Worm (Caenorhabditis elegans) whole organism, late embryonic: ENCODE measurements around the gene cex-1.

Source experiments
- C08G9.2 ChIP-seq: sonication (generic microtip); optimal IDR thresholded peaks from 2 replicates; lab custom pipeline; 2016; ENCODE audit warnings: mild to moderate bottlenecking, missing genetic modification characterization, moderate library complexity, missing compliant biosample characterization
- C38D4.7 ChIP-seq: fragments of 200-800 bp; sonication (Bioruptor generic); optimal IDR thresholded peaks from 2 replicates; lab custom pipeline; 2018; ENCODE audit warnings: mild to moderate bottlenecking, missing genetic modification characterization, moderate library complexity, missing compliant biosample characterization
- F13H6.1 ChIP-seq: sonication (generic microtip); optimal IDR thresholded peaks from 2 replicates; lab custom pipeline; 2016; ENCODE audit warnings: missing genetic modification characterization, missing compliant biosample characterization
- K02D7.2 ChIP-seq: sonication (generic microtip); optimal IDR thresholded peaks from 2 replicates; lab custom pipeline; 2017; ENCODE audit warnings: mild to moderate bottlenecking, missing genetic modification characterization, missing compliant biosample characterization
- K09A11.1 ChIP-seq: sonication (generic microtip); optimal IDR thresholded peaks from 2 replicates; lab custom pipeline; 2017; ENCODE audit warnings: antibody characterized with exemption, mild to moderate bottlenecking, missing genetic modification characterization, missing compliant biosample characterization; ENCODE audit not compliant: insufficient read depth
- ceh-18 ChIP-seq: sonication (generic microtip); optimal IDR thresholded peaks from 2 replicates; lab custom pipeline; 2016; ENCODE audit warnings: missing genetic modification characterization, missing compliant biosample characterization
- ceh-24 ChIP-seq: sonication (generic microtip); optimal IDR thresholded peaks from 2 replicates; lab custom pipeline; 2016; ENCODE audit warnings: mild to moderate bottlenecking, missing genetic modification characterization, missing compliant biosample characterization
- ceh-34 ChIP-seq: sonication (generic microtip); optimal IDR thresholded peaks from 2 replicates; lab custom pipeline; 2016; ENCODE audit warnings: mild to moderate bottlenecking, missing genetic modification characterization, missing compliant biosample characterization
- ceh-6 ChIP-seq: fragments of 200-800 bp; sonication (Bioruptor generic); optimal IDR thresholded peaks from 2 replicates; lab custom pipeline; 2018; ENCODE audit warnings: mild to moderate bottlenecking, missing genetic modification characterization, missing compliant biosample characterization
- ceh-9 ChIP-seq: sonication (generic microtip); optimal IDR thresholded peaks from 2 replicates; lab custom pipeline; 2016; ENCODE audit warnings: mild to moderate bottlenecking, missing genetic modification characterization, inconsistent platforms, missing compliant biosample characterization
- dve-1 ChIP-seq: sonication (generic microtip); optimal IDR thresholded peaks from 2 replicates; lab custom pipeline; 2017; ENCODE audit warnings: antibody characterized with exemption, mild to moderate bottlenecking, missing genetic modification characterization, missing compliant biosample characterization
- elt-2 ChIP-seq: sonication (generic microtip); optimal IDR thresholded peaks from 2 replicates; lab custom pipeline; 2016; ENCODE audit warnings: missing genetic modification reagents, missing genetic modification characterization, missing compliant biosample characterization
- elt-4 ChIP-seq: sonication (generic microtip); optimal IDR thresholded peaks from 2 replicates; lab custom pipeline; 2016; ENCODE audit warnings: missing genetic modification characterization, missing compliant biosample characterization
- ets-4 ChIP-seq: sonication (generic microtip); optimal IDR thresholded peaks from 2 replicates; lab custom pipeline; 2016; ENCODE audit warnings: missing genetic modification characterization, missing compliant biosample characterization
- fax-1 ChIP-seq: sonication (generic microtip); optimal IDR thresholded peaks from 2 replicates; lab custom pipeline; 2016; ENCODE audit warnings: missing genotype, missing genetic modification characterization, missing compliant biosample characterization
- fkh-10 ChIP-seq: fragments of 150-350 bp; optimal IDR thresholded peaks from 2 replicates; lab custom pipeline; 2014; ENCODE audit warnings: missing biosample characterization, missing genetic modification reagents, missing genetic modification characterization
- fkh-6 ChIP-seq: sonication (generic microtip); optimal IDR thresholded peaks from 2 replicates; lab custom pipeline; 2016; ENCODE audit warnings: missing genetic modification characterization, missing compliant biosample characterization
- lin-11 ChIP-seq: fragments of 200-800 bp; sonication (Bioruptor generic); optimal IDR thresholded peaks from 2 replicates; lab custom pipeline; 2018; ENCODE audit warnings: mild to moderate bottlenecking, missing genetic modification characterization, missing compliant biosample characterization
- madf-2 ChIP-seq: sonication (generic microtip); optimal IDR thresholded peaks from 2 replicates; lab custom pipeline; 2017; ENCODE audit warnings: missing genetic modification characterization, missing compliant biosample characterization
- nhr-11 ChIP-seq: fragments of 150-350 bp; optimal IDR thresholded peaks from 2 replicates; lab custom pipeline; 2014; ENCODE audit warnings: missing biosample characterization, missing genetic modification characterization
- nhr-232 ChIP-seq: sonication (generic microtip); optimal IDR thresholded peaks from 2 replicates; lab custom pipeline; 2016; ENCODE audit warnings: missing genetic modification characterization, missing compliant biosample characterization
- pag-3 ChIP-seq: sonication (generic microtip); optimal IDR thresholded peaks from 2 replicates; lab custom pipeline; 2016; ENCODE audit warnings: missing compliant biosample characterization, missing genetic modification characterization, borderline replicate concordance
- pat-9 ChIP-seq: fragments of 200-800 bp; sonication (Bioruptor generic); optimal IDR thresholded peaks from 2 replicates; lab custom pipeline; 2018; ENCODE audit warnings: mild to moderate bottlenecking, missing genetic modification characterization, moderate library complexity, missing compliant biosample characterization
- pha-2 ChIP-seq: sonication (generic microtip); optimal IDR thresholded peaks from 2 replicates; lab custom pipeline; 2017; ENCODE audit warnings: mild to moderate bottlenecking, missing genetic modification characterization, missing compliant biosample characterization
- rnt-1 ChIP-seq: sonication (generic microtip); optimal IDR thresholded peaks from 2 replicates; lab custom pipeline; 2016; ENCODE audit warnings: missing genetic modification characterization, missing compliant biosample characterization
- sdc-2 ChIP-seq: sonication (generic microtip); optimal IDR thresholded peaks from 2 replicates; lab custom pipeline; 2016; ENCODE audit warnings: missing genotype, missing genetic modification characterization, missing compliant biosample characterization
- sox-2 ChIP-seq: fragments of 200-800 bp; sonication (Bioruptor generic); IDR thresholded peaks from 2 replicates; pipeline ENCODE4 v1.3.6; 2022; ENCODE audit warnings: missing genetic modification reagents, missing genetic modification characterization, missing compliant biosample characterization
- syd-9 ChIP-seq: sonication (generic microtip); optimal IDR thresholded peaks from 2 replicates; lab custom pipeline; 2016; ENCODE audit warnings: mild to moderate bottlenecking, missing genetic modification characterization, moderate library complexity, missing compliant biosample characterization
- tbx-2 ChIP-seq: sonication (generic microtip); optimal IDR thresholded peaks from 2 replicates; lab custom pipeline; 2016; ENCODE audit warnings: missing genetic modification characterization, missing compliant biosample characterization
- ttx-3 ChIP-seq: sonication (generic microtip); optimal IDR thresholded peaks from 2 replicates; lab custom pipeline; 2016; ENCODE audit warnings: missing genetic modification reagents, missing genetic modification characterization, missing compliant biosample characterization
- unc-3 ChIP-seq, 2 experiments: fragments of 200-800 bp in 1 of 2; sonication (Bioruptor generic) in 1 of 2; sonication (generic microtip) in 1 of 2; conservative IDR thresholded peaks in 1 of 2; optimal IDR thresholded peaks in 1 of 2; 2 replicates each; pipeline versions ENCODE4 v1.3.6 to Lab custom; 2016 to 2022; ENCODE audit warnings: missing compliant biosample characterization in 2 of 2, missing genetic modification characterization in 2 of 2, missing genetic modification reagents in 1 of 2
- unc-42 ChIP-seq: sonication (generic microtip); optimal IDR thresholded peaks from 2 replicates; lab custom pipeline; 2016; ENCODE audit warnings: missing genotype, missing genetic modification characterization, missing compliant biosample characterization
- unc-55 ChIP-seq: sonication (generic microtip); optimal IDR thresholded peaks from 2 replicates; lab custom pipeline; 2017; ENCODE audit warnings: missing biosample characterization, missing genetic modification reagents, missing genetic modification characterization
- unc-86 ChIP-seq: sonication (generic microtip); optimal IDR thresholded peaks from 2 replicates; lab custom pipeline; 2016; ENCODE audit warnings: missing genetic modification characterization, missing compliant biosample characterization
- zip-5 ChIP-seq: sonication (generic microtip); optimal IDR thresholded peaks from 2 replicates; lab custom pipeline; 2016; ENCODE audit warnings: missing genetic modification characterization, missing compliant biosample characterization

Gene cex-1

ce11 chrII:5433069-5433468, 14.4 kb upstream of the cex-1 start, which contains the start of gene srx-114:
Gene srx-114 (minus strand): TSS chrII:5433169.
- no peak for TF ChIP-seq fkh-6
- no peak for TF ChIP-seq nhr-232
- no peak for TF ChIP-seq ceh-18 (tag; lab: Kevin White, UChicago)
- TF ChIP-seq, all 69 proteins: peak for 0

- TF ChIP-seq unc-42 (tag; lab: Kevin White, UChicago) (no peak), C38D4.7 (no peak), syd-9 (tag; lab: Kevin White, UChicago) (no peak), fax-1 (tag; lab: Kevin White, UChicago) (no peak), nhr-232 (no peak), rnt-1 (tag; lab: Kevin White, UChicago) (no peak), sox-2 (GFP tag; lab: Robert Waterston, UW) (no peak), unc-55 (no peak), K02D7.2 (no peak), elt-4 (tag; lab: Kevin White, UChicago) (no peak), pha-2 (tag; lab: Kevin White, UChicago) (no peak), madf-2 (tag; lab: Kevin White, UChicago) (no peak), fkh-10 (no peak), pat-9 (no peak), unc-3 (GFP tag; conservative IDR thresholded peaks at IDR 0.05; lab: Robert Waterston, UW) (no peak), unc-3 (tag; optimal IDR thresholded peaks at IDR 0.05; lab: Kevin White, UChicago) (no peak), sdc-2 (tag; lab: Kevin White, UChicago) (no peak), F13H6.1 (tag; lab: Kevin White, UChicago) (no peak)
Measured at ce11 chrII:5436833-5437232, 10.6 kb upstream of the cex-1 start, which contains the start of gene dct-5. Gene dct-5 (minus strand): TSS chrII:5436933.

- no peak for TF ChIP-seq unc-86 (tag; lab: Kevin White, UChicago)
- no peak for TF ChIP-seq nhr-11 (tag; lab: Kevin White, UChicago)
- no peak for TF ChIP-seq ceh-34 (tag; lab: Kevin White, UChicago)
Measured at ce11 chrII:5437586-5437985, 9.9 kb upstream of the cex-1 start, which contains the start of gene F07F6.1. Gene F07F6.1 (plus strand): TSS chrII:5437886.

ce11 chrII:5446506-5446905, 975 bp upstream of the cex-1 start, which contains the start of gene nmr-1:
Gene nmr-1 (minus strand): TSS chrII:5446606.
- TF ChIP-seq C08G9.2 (tag; lab: Kevin White, UChicago) = no peak
- no peak for TF ChIP-seq K09A11.1
- TF ChIP-seq dve-1 (tag; lab: Kevin White, UChicago) = no peak
- no peak for TF ChIP-seq elt-2 (tag; lab: Kevin White, UChicago)
- TF ChIP-seq ceh-6 (GFP tag; lab: Kevin White, UChicago) = no peak
- TF ChIP-seq K02D7.2 = no peak
- TF ChIP-seq, all 69 proteins: peak for 0

ce11 chrII:5449219-5449618, 1.7 kb downstream of the cex-1 start:
- TF ChIP-seq pat-9 = no peak
- no peak for TF ChIP-seq ttx-3 (tag; lab: Kevin White, UChicago)
- TF ChIP-seq pag-3 (tag; lab: Kevin White, UChicago) = no peak
- TF ChIP-seq lin-11 (tag; lab: Kevin White, UChicago) = no peak
- no peak for TF ChIP-seq C38D4.7
- TF ChIP-seq ceh-18 (tag; lab: Kevin White, UChicago) = peak; percentile 23
- TF ChIP-seq elt-2 (tag; lab: Kevin White, UChicago) = no peak
- TF ChIP-seq syd-9 (tag; lab: Kevin White, UChicago) = no peak
- TF ChIP-seq unc-55 = peak; percentile 77
- no peak for TF ChIP-seq tbx-2 (tag; lab: Kevin White, UChicago)
- no peak for TF ChIP-seq sox-2 (GFP tag; lab: Robert Waterston, UW)

- TF ChIP-seq lin-11 (tag; lab: Kevin White, UChicago) (no peak), F13H6.1 (tag; lab: Kevin White, UChicago) (no peak), zip-5 (tag; lab: Kevin White, UChicago) (no peak), unc-86 (tag; lab: Kevin White, UChicago) (no peak), nhr-232 (no peak), ets-4 (tag; lab: Kevin White, UChicago) (no peak), ttx-3 (tag; lab: Kevin White, UChicago) (no peak), ceh-9 (tag; lab: Kevin White, UChicago) (no peak), ceh-24 (tag; lab: Kevin White, UChicago) (no peak)
Measured at ce11 chrII:5449620-5450019, 2.1 kb downstream of the cex-1 start.
